Worm (Caenorhabditis elegans): ENCODE data around the gene plp-2.

- TF ChIP-seq flt-1 (GFP tag; IDR thresholded peaks at IDR 0.05) = no peak
- TF ChIP-seq T22C8.4 (GFP tag; IDR thresholded peaks at IDR 0.05) = no peak
- no peak for TF ChIP-seq klf-2 (GFP tag; conservative IDR thresholded peaks at IDR 0.05)
Observed at ce11 chrX:15013941-15014453, 31.4 kb upstream of the plp-2 start.

All from whole organism, midembryonic.